Fruit fly (Drosophila melanogaster) whole organism, prepupa: ENCODE measurements around the gene Lgr4.

ENCODE experiments used
- Blimp-1 ChIP-seq: fragments of 200-800 bp; sonication (Bioruptor generic); optimal IDR thresholded peaks from 3 replicates; lab custom pipeline; 2017; ENCODE audit warnings: missing biosample characterization, missing genetic modification characterization, mild to moderate bottlenecking, moderate library complexity, missing genetic modification reagents
- CG10631 ChIP-seq: fragments of 200-800 bp; sonication (Bioruptor generic); optimal IDR thresholded peaks from 2 replicates; lab custom pipeline; 2016; ENCODE audit warnings: missing biosample characterization, missing genetic modification characterization
- CG11762 ChIP-seq: fragments of 200-800 bp; sonication (Bioruptor generic); optimal IDR thresholded peaks from 3 replicates; lab custom pipeline; 2016; ENCODE audit warnings: missing biosample characterization, missing genetic modification characterization; ENCODE audit not compliant: insufficient read depth
- CG11902 ChIP-seq: fragments of 200-800 bp; sonication (Bioruptor generic); optimal IDR thresholded peaks from 3 replicates; lab custom pipeline; 2016; ENCODE audit warnings: missing biosample characterization, missing genetic modification characterization
- CG15336 ChIP-seq: fragments of 200-800 bp; sonication (Bioruptor generic); IDR thresholded peaks from 2 replicates; pipeline ENCODE4 v1.3.6; 2022; ENCODE audit warnings: missing biosample characterization, missing genetic modification characterization
- CG1621 ChIP-seq: fragments of 200-800 bp; sonication (Bioruptor generic); optimal IDR thresholded peaks from 3 replicates; lab custom pipeline; 2018; ENCODE audit warnings: missing biosample characterization, mild to moderate bottlenecking, missing genetic modification characterization
- CG16779 ChIP-seq: fragments of 200-800 bp; sonication (Bioruptor generic); optimal IDR thresholded peaks from 3 replicates; lab custom pipeline; 2017; ENCODE audit warnings: missing biosample characterization, mild to moderate bottlenecking, missing genetic modification characterization
- CG31627 ChIP-seq: fragments of 200-800 bp; sonication (Bioruptor generic); optimal IDR thresholded peaks from 3 replicates; lab custom pipeline; 2016; ENCODE audit warnings: missing biosample characterization, missing genetic modification characterization
- CG32006 ChIP-seq: fragments of 200-800 bp; sonication (Bioruptor generic); optimal IDR thresholded peaks from 3 replicates; lab custom pipeline; 2017; ENCODE audit warnings: missing biosample characterization, mild to moderate bottlenecking, missing genetic modification characterization
- CG34406 ChIP-seq: fragments of 200-800 bp; sonication (Bioruptor generic); optimal IDR thresholded peaks from 3 replicates; lab custom pipeline; 2016; ENCODE audit warnings: missing biosample characterization, missing genetic modification characterization
- CG6276 ChIP-seq: fragments of 200-800 bp; sonication (Bioruptor generic); optimal IDR thresholded peaks from 2 replicates; lab custom pipeline; 2017; ENCODE audit warnings: missing biosample characterization, mild to moderate bottlenecking, missing genetic modification characterization
- CG6792 ChIP-seq: fragments of 200-800 bp; sonication (Bioruptor generic); optimal IDR thresholded peaks from 3 replicates; lab custom pipeline; 2016; ENCODE audit warnings: missing biosample characterization, missing genetic modification characterization
- CG6854 ChIP-seq: fragments of 200-800 bp; sonication (Bioruptor generic); optimal IDR thresholded peaks from 2 replicates; lab custom pipeline; 2017; ENCODE audit warnings: missing biosample characterization, mild to moderate bottlenecking, missing genetic modification characterization
- CG8632 ChIP-seq: fragments of 200-800 bp; sonication (Bioruptor generic); optimal IDR thresholded peaks from 3 replicates; lab custom pipeline; 2016; ENCODE audit warnings: missing biosample characterization, missing genetic modification characterization
- Eip75B ChIP-seq: fragments of 200-800 bp; sonication (Bioruptor generic); optimal IDR thresholded peaks from 3 replicates; lab custom pipeline; 2016; ENCODE audit warnings: missing biosample characterization, missing genetic modification characterization
- Eip78C ChIP-seq: fragments of 200-800 bp; sonication (Bioruptor generic); peaks from one replicate; lab custom pipeline; 2016; ENCODE audit warnings: missing biosample characterization, missing genetic modification characterization
- Eip93F ChIP-seq: fragments of 200-800 bp; sonication (Bioruptor generic); optimal IDR thresholded peaks from 2 replicates; lab custom pipeline; 2016; ENCODE audit warnings: missing biosample characterization, mild to moderate bottlenecking, missing genetic modification characterization
- Ets21C ChIP-seq: fragments of 200-800 bp; sonication (Bioruptor generic); optimal IDR thresholded peaks from 3 replicates; lab custom pipeline; 2016; ENCODE audit warnings: missing biosample characterization, missing genetic modification characterization
- Ets96B ChIP-seq: fragments of 200-800 bp; optimal IDR thresholded peaks from 2 replicates; lab custom pipeline; 2019; ENCODE audit warnings: missing biosample characterization, mild to moderate bottlenecking, missing genetic modification characterization, moderate library complexity
- Hr39 ChIP-seq: fragments of 200-800 bp; sonication (Bioruptor generic); optimal IDR thresholded peaks from 2 replicates; lab custom pipeline; 2016; ENCODE audit warnings: missing biosample characterization, missing genetic modification characterization
- Hr4 ChIP-seq: fragments of 200-800 bp; sonication (Bioruptor generic); optimal IDR thresholded peaks from 3 replicates; lab custom pipeline; 2016; ENCODE audit warnings: missing biosample characterization, missing genetic modification characterization
- Lpt ChIP-seq: fragments of 200-800 bp; sonication (Bioruptor generic); optimal IDR thresholded peaks from 3 replicates; lab custom pipeline; 2016; ENCODE audit warnings: missing biosample characterization, missing genetic modification characterization
- Met ChIP-seq: fragments of 200-800 bp; sonication (Bioruptor generic); optimal IDR thresholded peaks from 3 replicates; lab custom pipeline; 2016; ENCODE audit warnings: missing biosample characterization, missing genetic modification characterization
- OdsH ChIP-seq: fragments of 200-800 bp; sonication (Bioruptor generic); optimal IDR thresholded peaks from 3 replicates; lab custom pipeline; 2016; ENCODE audit warnings: missing biosample characterization, missing genetic modification characterization
- Smox ChIP-seq: fragments of 200-800 bp; sonication (Bioruptor generic); optimal IDR thresholded peaks from 3 replicates; lab custom pipeline; 2016; ENCODE audit warnings: missing biosample characterization, missing genetic modification characterization
- achi ChIP-seq: fragments of 200-800 bp; sonication (Bioruptor generic); optimal IDR thresholded peaks from 3 replicates; lab custom pipeline; 2016; ENCODE audit warnings: missing biosample characterization, missing genetic modification characterization
- acj6 ChIP-seq: fragments of 200-800 bp; sonication (Bioruptor generic); optimal IDR thresholded peaks from 3 replicates; lab custom pipeline; 2016; ENCODE audit warnings: missing biosample characterization, missing genetic modification characterization
- cyc ChIP-seq: fragments of 200-800 bp; sonication (Bioruptor generic); optimal IDR thresholded peaks from 3 replicates; lab custom pipeline; 2016; ENCODE audit warnings: missing biosample characterization, missing genetic modification characterization
- dac ChIP-seq: fragments of 200-800 bp; sonication (Bioruptor generic); optimal IDR thresholded peaks from 2 replicates; lab custom pipeline; 2017; ENCODE audit warnings: missing biosample characterization, mild to moderate bottlenecking, missing genetic modification characterization
- dsx ChIP-seq: fragments of 200-800 bp; optimal IDR thresholded peaks from 3 replicates; lab custom pipeline; 2019; ENCODE audit warnings: missing biosample characterization, mild to moderate bottlenecking, missing genetic modification characterization, moderate library complexity; ENCODE audit not compliant: poor library complexity, severe bottlenecking
- eg ChIP-seq: fragments of 200-800 bp; sonication (Bioruptor generic); IDR thresholded peaks from 3 replicates; pipeline ENCODE4 v1.3.6; 2022; ENCODE audit warnings: missing biosample characterization, missing genetic modification characterization
- esn ChIP-seq: fragments of 200-800 bp; sonication (Bioruptor generic); optimal IDR thresholded peaks from 2 replicates; lab custom pipeline; 2016; ENCODE audit warnings: missing biosample characterization, mild to moderate bottlenecking, missing genetic modification characterization, moderate library complexity
- fd85E ChIP-seq: fragments of 200-800 bp; sonication (Bioruptor generic); optimal IDR thresholded peaks from 3 replicates; lab custom pipeline; 2016; ENCODE audit warnings: missing biosample characterization, missing genetic modification characterization
- fkh ChIP-seq: fragments of 200-800 bp; sonication (Bioruptor generic); optimal IDR thresholded peaks from 3 replicates; lab custom pipeline; 2017; ENCODE audit warnings: missing biosample characterization, mild to moderate bottlenecking, missing genetic modification characterization, moderate library complexity
- lz ChIP-seq: fragments of 200-800 bp; sonication (Bioruptor generic); optimal IDR thresholded peaks from 3 replicates; lab custom pipeline; 2016; ENCODE audit warnings: missing biosample characterization, missing genetic modification characterization
- net ChIP-seq: fragments of 200-800 bp; sonication (Bioruptor generic); optimal IDR thresholded peaks from 3 replicates; lab custom pipeline; 2016; ENCODE audit warnings: missing biosample characterization, missing genetic modification characterization
- pdm3 ChIP-seq: fragments of 200-800 bp; sonication (Bioruptor generic); optimal IDR thresholded peaks from 3 replicates; lab custom pipeline; 2016; ENCODE audit warnings: missing biosample characterization, missing genetic modification characterization
- salr ChIP-seq, 2 experiments: fragments of 200-800 bp; sonication (Bioruptor generic); optimal IDR thresholded peaks; 3 replicates each; lab custom pipeline; 2016 to 2018; ENCODE audit warnings: missing biosample characterization in 2 of 2, missing genetic modification characterization in 2 of 2, mild to moderate bottlenecking in 1 of 2
- spab ChIP-seq: fragments of 200-800 bp; sonication (Bioruptor generic); optimal IDR thresholded peaks from 2 replicates; lab custom pipeline; 2017; ENCODE audit warnings: missing biosample characterization, mild to moderate bottlenecking, missing genetic modification characterization, missing genetic modification reagents
- ss ChIP-seq, 2 experiments: fragments of 200-800 bp; sonication (Bioruptor generic); optimal IDR thresholded peaks; 2 replicates in 1 of 2; 3 replicates in 1 of 2; lab custom pipeline; 2017 to 2018; ENCODE audit warnings: mild to moderate bottlenecking in 2 of 2, missing biosample characterization in 2 of 2, missing genetic modification characterization in 2 of 2, moderate library complexity in 1 of 2
- topi ChIP-seq: fragments of 200-800 bp; sonication (Bioruptor generic); optimal IDR thresholded peaks from 3 replicates; lab custom pipeline; 2016; ENCODE audit warnings: missing biosample characterization, missing genetic modification characterization
- vri ChIP-seq: fragments of 200-800 bp; sonication (Bioruptor generic); optimal IDR thresholded peaks from 3 replicates; lab custom pipeline; 2016; ENCODE audit warnings: missing biosample characterization, mild to moderate bottlenecking, missing genetic modification characterization

The Lgr4 gene

DNA sequence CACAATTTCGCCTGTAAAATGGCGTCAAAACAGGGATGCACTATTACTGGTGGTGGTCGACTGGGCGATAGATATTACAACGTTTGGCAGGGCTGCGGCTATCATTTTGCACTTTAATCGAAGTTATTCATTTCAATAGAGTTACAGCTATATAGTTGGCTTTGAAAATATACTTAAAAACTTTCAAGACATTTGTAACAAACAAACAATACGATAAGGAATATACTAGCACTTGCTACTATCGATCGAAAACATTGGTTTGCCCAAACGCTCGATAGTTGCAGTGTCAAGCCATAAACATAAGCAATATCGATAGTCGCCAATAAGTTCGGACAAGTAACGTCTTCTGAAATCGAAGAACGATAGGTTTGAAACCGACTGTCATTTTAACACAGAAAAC lies 29.5 kb downstream of the Lgr4 start, which contains the start of the genes Bap60 and CG12096 (continued):
- TF ChIP-seq cyc: peak; percentile 79
- no peak for TF ChIP-seq CG15336
- peak; percentile 81 for TF ChIP-seq esn
- TF ChIP-seq pdm3 (GFP tag; lab: Kevin White, UChicago): peak; percentile 78
- TF ChIP-seq Hr4 (GFP tag; lab: Kevin White, UChicago): peak; percentile 74
- no peak for TF ChIP-seq dsx (GFP tag; lab: Kevin White, UChicago)
- peak in 1 of 2 experiments; percentile 43 for TF ChIP-seq salr (GFP tag; optimal IDR thresholded peaks at IDR 0.05; lab: Kevin White, UChicago)
- TF ChIP-seq, all 60 proteins: peak for 31

DNA sequence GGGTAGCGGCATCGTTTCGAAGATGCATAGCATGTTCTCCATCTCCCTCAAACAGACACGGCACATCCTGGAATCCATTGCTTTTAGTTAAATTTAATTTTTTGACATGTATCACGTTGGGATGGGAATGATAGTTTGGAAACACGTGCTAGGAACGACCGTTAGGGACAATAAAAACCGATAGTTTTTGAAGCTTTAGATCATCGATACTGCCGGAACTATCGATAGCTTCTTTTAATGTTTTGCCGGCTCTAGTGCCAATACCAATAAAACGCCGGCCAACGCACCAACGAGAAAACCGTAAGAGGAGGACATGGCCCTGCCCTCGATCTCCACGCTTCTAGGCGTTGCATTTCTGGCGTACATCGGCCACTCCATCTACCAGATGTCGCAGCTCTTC lies 34.2 kb downstream of the Lgr4 start, which contains the start of the genes CG4318 and CG4332:
TSS of gene CG4318 (minus strand) at position 142 of the 400 bp plus-strand sequence.
TSS of gene CG4332 (plus strand) at position 256 of the 400 bp plus-strand sequence.
- peak; percentile 6 for TF ChIP-seq Eip78C (GFP tag; lab: Kevin White, UChicago)
- peak; percentile 77 for TF ChIP-seq CG1621 (tag; lab: Kevin White, UChicago)
- no peak for TF ChIP-seq CG6792 (GFP tag; lab: Kevin White, UChicago)

DNA sequence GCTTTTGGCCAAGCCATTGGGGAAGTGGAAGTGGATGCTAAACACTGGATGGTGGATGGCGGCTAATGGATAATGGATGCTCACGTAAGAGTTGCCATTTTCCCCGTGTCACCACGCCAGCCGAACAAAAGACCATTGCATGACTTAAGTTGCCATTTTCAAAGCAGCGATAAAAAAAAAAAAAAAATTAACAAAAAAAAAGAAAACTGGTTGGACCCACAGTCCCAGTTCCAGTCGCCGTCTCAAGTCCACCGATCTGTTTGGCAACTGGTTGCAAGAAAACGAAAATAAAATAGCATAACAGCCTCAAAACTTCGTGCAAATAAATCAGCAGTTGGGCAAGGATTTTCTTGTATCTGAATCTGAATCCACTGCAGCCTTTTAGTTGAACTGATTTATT lies 39.9 kb downstream of the Lgr4 start:
- no peak for TF ChIP-seq fkh (GFP tag; lab: Kevin White, UChicago)
- peak in 1 of 2 experiments; percentile 56 for TF ChIP-seq ss (GFP tag; optimal IDR thresholded peaks at IDR 0.05; lab: Kevin White, UChicago)
- TF ChIP-seq eg (GFP tag; lab: Robert Waterston, UW): peak; percentile 62
- TF ChIP-seq CG6276 (GFP tag; lab: Kevin White, UChicago): peak; percentile 38
- peak; percentile 19 for TF ChIP-seq Lpt (GFP tag; lab: Kevin White, UChicago)

dm6 chrX:13145858-13146257 lies 43.1 kb downstream of the Lgr4 start:
- TF ChIP-seq esn (no peak), Blimp-1 (GFP tag; lab: Kevin White, UChicago) (peak; percentile 74)

- TF ChIP-seq Hr39 (GFP tag; lab: Kevin White, UChicago) (peak; percentile 46), spab (GFP tag; lab: Kevin White, UChicago) (peak; percentile 59), acj6 (peak; percentile 76), CG8632 (GFP tag; lab: Kevin White, UChicago) (peak; percentile 73), eg (GFP tag; lab: Robert Waterston, UW) (peak; percentile 91), esn (peak; percentile 71), Met (GFP tag; lab: Kevin White, UChicago) (peak; percentile 53), CG6854 (GFP tag; lab: Kevin White, UChicago) (peak; percentile 7), CG34406 (GFP tag; lab: Kevin White, UChicago) (peak; percentile 73), CG6792 (GFP tag; lab: Kevin White, UChicago) (peak; percentile 63), OdsH (GFP tag; lab: Kevin White, UChicago) (peak; percentile 82), CG10631 (peak; percentile 73), topi (GFP tag; lab: Kevin White, UChicago) (peak; percentile 57), CG32006 (peak; percentile 89), Ets96B (tag; lab: Kevin White, UChicago) (peak; percentile 46), CG11762 (GFP tag; lab: Kevin White, UChicago) (peak; percentile 73), lz (GFP tag; lab: Kevin White, UChicago) (peak; percentile 55), Ets21C (GFP tag; lab: Kevin White, UChicago) (no peak), Eip78C (GFP tag; lab: Kevin White, UChicago) (peak; percentile 95), Smox (peak; percentile 64), Eip93F (GFP tag; lab: Kevin White, UChicago) (no peak), net (GFP tag; lab: Kevin White, UChicago) (peak; percentile 77), CG31627 (GFP tag; lab: Kevin White, UChicago) (peak; percentile 49), CG11902 (GFP tag; lab: Kevin White, UChicago) (peak; percentile 26), Eip75B (GFP tag; lab: Kevin White, UChicago) (peak; percentile 71), pdm3 (GFP tag; lab: Kevin White, UChicago) (peak; percentile 81), Blimp-1 (GFP tag; lab: Kevin White, UChicago) (peak; percentile 16), vri (peak; percentile 17), achi (GFP tag; lab: Kevin White, UChicago) (peak; percentile 82), dac (GFP tag; lab: Kevin White, UChicago) (peak; percentile 64), fd85E (no peak), CG16779 (tag; lab: Kevin White, UChicago) (peak; percentile 60), CG1621 (tag; lab: Kevin White, UChicago) (peak; percentile 61), Lpt (GFP tag; lab: Kevin White, UChicago) (peak; percentile 78), salr (GFP tag; optimal IDR thresholded peaks at IDR 0.05; lab: Kevin White, UChicago) (peak; percentile 37 to 61)
Measured at dm6 chrX:13143100-13143499, 45.9 kb downstream of the Lgr4 start.
